Worm (Caenorhabditis elegans): Measurements from ENCODE around the gene pph-4.2.

- TF ChIP-seq dpl-1 (GFP tag; optimal IDR thresholded peaks at IDR 0.05) (no peak), ama-1 (optimal IDR thresholded peaks at IDR 0.05) (no peak), T26A8.4 (GFP tag; IDR thresholded peaks at IDR 0.05) (no peak), mep-1 (tag; optimal IDR thresholded peaks at IDR 0.05) (no peak), nhr-6 (tag; optimal IDR thresholded peaks at IDR 0.05) (no peak)
Observed at ce11 chrIII:12421708-12422107, 44.7 kb upstream of the pph-4.2 start, which contains the start of gene tat-1.

Measured in whole organism, L4 larva.